Worm (Caenorhabditis elegans) whole organism, L4 larva: Measurements from ENCODE around the gene fbxa-199.
A peak's percentile ranks its signal among the peaks of the same experiment; 100 is the strongest.

Source experiments
- D1046.2 ChIP-seq: fragments of 200-800 bp; sonication (Bioruptor generic); IDR thresholded peaks from 2 replicates; pipeline ENCODE4 v1.3.6; 2022; ENCODE audit warnings: missing genetic modification characterization, missing compliant biosample characterization
- R02D3.7 ChIP-seq: fragments of 150-350 bp; sonication (generic microtip); optimal IDR thresholded peaks from 3 replicates; lab custom pipeline; 2014; ENCODE audit warnings: missing biosample characterization, missing genetic modification characterization
- T20F7.1 ChIP-seq: fragments of 200-800 bp; sonication (Bioruptor generic); optimal IDR thresholded peaks from 2 replicates; lab custom pipeline; 2018; ENCODE audit warnings: mild to moderate bottlenecking, missing genetic modification characterization, missing compliant biosample characterization
- aha-1 ChIP-seq: fragments of 150-350 bp; peaks from one replicate; lab custom pipeline; 2014; ENCODE audit warnings: missing biosample characterization, missing genetic modification characterization
- aly-2 ChIP-seq: sonication (generic microtip); optimal IDR thresholded peaks from 2 replicates; lab custom pipeline; 2018; ENCODE audit warnings: missing biosample characterization, missing genetic modification characterization
- ama-1 ChIP-seq: fragments of 150-350 bp; optimal IDR thresholded peaks from 2 replicates; lab custom pipeline; 2014; ENCODE audit warnings: inconsistent platforms, mixed read lengths
- arid-1 ChIP-seq: fragments of 200-800 bp; sonication (Bioruptor generic); conservative IDR thresholded peaks from 2 replicates; pipeline ENCODE4 v1.3.6; 2022; ENCODE audit warnings: missing genetic modification reagents, missing genetic modification characterization, missing compliant biosample characterization
- ceh-44 ChIP-seq: fragments of 200-800 bp; sonication (Bioruptor generic); IDR thresholded peaks from 2 replicates; pipeline ENCODE4 v1.3.6; 2022; ENCODE audit warnings: missing genetic modification reagents, missing genetic modification characterization, missing compliant biosample characterization
- daf-16 ChIP-seq, 3 experiments: sonication (generic microtip); optimal IDR thresholded peaks; 2 replicates each; lab custom pipeline; 2016 to 2017; ENCODE audit warnings: missing genetic modification characterization in 3 of 3, missing genetic modification reagents in 3 of 3, mild to moderate bottlenecking in 2 of 3, missing compliant biosample characterization in 2 of 3, missing biosample characterization in 1 of 3, moderate library complexity in 1 of 3
- dmd-6 ChIP-seq: fragments of 200-800 bp; sonication (Bioruptor generic); IDR thresholded peaks from 2 replicates; pipeline ENCODE4 v1.3.6; 2022; ENCODE audit warnings: missing genetic modification reagents, missing genetic modification characterization, missing compliant biosample characterization
- dmd-8 ChIP-seq: fragments of 200-800 bp; sonication (Bioruptor generic); IDR thresholded peaks from 2 replicates; pipeline ENCODE4 v1.3.6; 2022; ENCODE audit warnings: missing genetic modification characterization, missing compliant biosample characterization
- dpl-1 ChIP-seq: fragments of 150-350 bp; optimal IDR thresholded peaks from 2 replicates; lab custom pipeline; 2014; ENCODE audit warnings: missing biosample characterization, missing genetic modification reagents, missing genetic modification characterization
- duxl-1 ChIP-seq: sonication (generic microtip); optimal IDR thresholded peaks from 2 replicates; lab custom pipeline; 2016; ENCODE audit warnings: mild to moderate bottlenecking, missing genetic modification characterization, moderate library complexity, missing compliant biosample characterization; ENCODE audit not compliant: poor library complexity
- dve-1 ChIP-seq: sonication (generic microtip); optimal IDR thresholded peaks from 2 replicates; lab custom pipeline; 2017; ENCODE audit warnings: antibody characterized with exemption, mild to moderate bottlenecking, missing genetic modification characterization, missing compliant biosample characterization; ENCODE audit not compliant: insufficient read depth
- egl-27 ChIP-seq: sonication (generic microtip); optimal IDR thresholded peaks from 3 replicates; lab custom pipeline; 2017; ENCODE audit warnings: missing biosample characterization, missing genetic modification reagents, missing genetic modification characterization
- egl-43 ChIP-seq: fragments of 200-800 bp; sonication (Bioruptor generic); IDR thresholded peaks from 2 replicates; pipeline ENCODE4 v1.3.6; 2022; ENCODE audit warnings: missing genetic modification reagents, missing genetic modification characterization, missing compliant biosample characterization
- fos-1 ChIP-seq: fragments of 150-350 bp; optimal IDR thresholded peaks from 2 replicates; lab custom pipeline; 2014; ENCODE audit warnings: missing biosample characterization, missing genetic modification characterization
- hif-1 ChIP-seq, 2 experiments: sonication (generic microtip); optimal IDR thresholded peaks; 2 replicates each; lab custom pipeline; 2016 to 2017; ENCODE audit warnings: missing compliant biosample characterization in 2 of 2, missing genetic modification characterization in 2 of 2, missing genetic modification reagents in 2 of 2, missing genotype in 2 of 2, mild to moderate bottlenecking in 1 of 2
- hlh-11 ChIP-seq: fragments of 200-800 bp; sonication (Bioruptor generic); optimal IDR thresholded peaks from 2 replicates; lab custom pipeline; 2018; ENCODE audit warnings: mild to moderate bottlenecking, missing genetic modification characterization, missing compliant biosample characterization
- hlh-30 ChIP-seq: sonication (generic microtip); optimal IDR thresholded peaks from 2 replicates; lab custom pipeline; 2017; ENCODE audit warnings: antibody characterized with exemption, mild to moderate bottlenecking, missing genetic modification characterization, missing compliant biosample characterization; ENCODE audit not compliant: insufficient read depth
- hmg-1.1 ChIP-seq: fragments of 200-800 bp; sonication (Bioruptor generic); IDR thresholded peaks from 2 replicates; pipeline ENCODE4 v1.3.6; 2022; ENCODE audit warnings: missing genetic modification reagents, missing genetic modification characterization, missing compliant biosample characterization
- jun-1 ChIP-seq: fragments of 150-350 bp; optimal IDR thresholded peaks from 2 replicates; lab custom pipeline; 2014; ENCODE audit warnings: missing biosample characterization, missing genetic modification reagents, missing genetic modification characterization
- lim-7 ChIP-seq: fragments of 200-800 bp; sonication (Bioruptor generic); IDR thresholded peaks from 2 replicates; pipeline ENCODE4 v1.3.6; 2022; ENCODE audit warnings: missing genetic modification characterization, missing compliant biosample characterization
- lin-29 ChIP-seq: fragments of 200-800 bp; sonication (Bioruptor generic); IDR thresholded peaks from 2 replicates; pipeline ENCODE4 v1.3.6; 2022; ENCODE audit warnings: missing genetic modification reagents, missing genetic modification characterization, missing compliant biosample characterization
- lin-38 ChIP-seq: fragments of 200-800 bp; sonication (Bioruptor generic); IDR thresholded peaks from 2 replicates; pipeline ENCODE4 v1.3.6; 2022; ENCODE audit warnings: missing genetic modification reagents, missing genetic modification characterization, missing compliant biosample characterization
- lir-3 ChIP-seq: sonication (generic microtip); optimal IDR thresholded peaks from 2 replicates; lab custom pipeline; 2016; ENCODE audit warnings: mild to moderate bottlenecking, missing genetic modification characterization, missing compliant biosample characterization
- madf-5 ChIP-seq, 2 experiments: fragments of 200-800 bp; sonication (Bioruptor generic); IDR thresholded peaks; 2 replicates each; pipeline ENCODE4 v1.3.6; 2022; ENCODE audit warnings: missing compliant biosample characterization in 2 of 2, missing genetic modification characterization in 2 of 2
- madf-9 ChIP-seq: fragments of 200-800 bp; sonication (Bioruptor generic); conservative IDR thresholded peaks from 2 replicates; pipeline ENCODE4 v1.3.6; 2022; ENCODE audit warnings: missing genetic modification reagents, missing genetic modification characterization, missing compliant biosample characterization
- mdl-1 ChIP-seq, 2 experiments: fragments of 150-350 bp in 1 of 2; sonication (generic microtip) in 1 of 2; optimal IDR thresholded peaks; 2 replicates each; lab custom pipeline; 2014 to 2017; ENCODE audit warnings: missing biosample characterization in 2 of 2, missing genetic modification characterization in 2 of 2
- mes-2 ChIP-seq: sonication (generic microtip); optimal IDR thresholded peaks from 2 replicates; lab custom pipeline; 2016; ENCODE audit warnings: missing genotype, mild to moderate bottlenecking, missing genetic modification characterization, missing compliant biosample characterization; ENCODE audit not compliant: poor library complexity, severe bottlenecking
- mxl-3 ChIP-seq: fragments of 200-800 bp; sonication (Bioruptor generic); optimal IDR thresholded peaks from 2 replicates; lab custom pipeline; 2018; ENCODE audit warnings: mild to moderate bottlenecking, missing genetic modification characterization, missing compliant biosample characterization
- nhr-237 ChIP-seq: sonication (generic microtip); optimal IDR thresholded peaks from 2 replicates; lab custom pipeline; 2017; ENCODE audit warnings: missing biosample characterization, missing genetic modification characterization
- nhr-25 ChIP-seq: sonication (generic microtip); optimal IDR thresholded peaks from 2 replicates; lab custom pipeline; 2017; ENCODE audit warnings: missing genetic modification characterization, mild to moderate bottlenecking, missing compliant biosample characterization, antibody characterized with exemption, moderate library complexity, borderline replicate concordance; ENCODE audit not compliant: insufficient read depth
- nhr-28 ChIP-seq: fragments of 150-350 bp; optimal IDR thresholded peaks from 2 replicates; lab custom pipeline; 2014; ENCODE audit warnings: missing biosample characterization, missing genetic modification characterization
- nhr-42 ChIP-seq: fragments of 200-800 bp; sonication (Bioruptor generic); IDR thresholded peaks from 2 replicates; pipeline ENCODE4 v1.3.6; 2022; ENCODE audit warnings: missing genetic modification characterization, missing compliant biosample characterization
- nhr-48 ChIP-seq: sonication (generic microtip); optimal IDR thresholded peaks from 2 replicates; lab custom pipeline; 2016; ENCODE audit warnings: mild to moderate bottlenecking, missing genetic modification characterization, missing compliant biosample characterization
- nhr-77 ChIP-seq: fragments of 150-350 bp; optimal IDR thresholded peaks from 2 replicates; lab custom pipeline; 2014; ENCODE audit warnings: missing biosample characterization, missing genetic modification characterization
- pha-4 ChIP-seq, 2 experiments: fragments of 150-350 bp in 1 of 2; fragments of 200-800 bp in 1 of 2; sonication (Bioruptor generic) in 1 of 2; IDR thresholded peaks in 1 of 2; optimal IDR thresholded peaks in 1 of 2; 2 replicates each; pipeline versions ENCODE4 v1.3.6 to Lab custom; 2014 to 2022; ENCODE audit warnings: missing genetic modification characterization in 2 of 2, missing genetic modification reagents in 2 of 2, missing biosample characterization in 1 of 2, missing compliant biosample characterization in 1 of 2
- pqm-1 ChIP-seq: sonication (generic microtip); optimal IDR thresholded peaks from 2 replicates; lab custom pipeline; 2017; ENCODE audit warnings: missing biosample characterization, missing genetic modification characterization
- sdz-12 ChIP-seq: fragments of 200-800 bp; sonication (Bioruptor generic); optimal IDR thresholded peaks from 2 replicates; lab custom pipeline; 2018; ENCODE audit warnings: mild to moderate bottlenecking, missing genetic modification characterization, missing compliant biosample characterization
- set-16 ChIP-seq: fragments of 200-800 bp; sonication (Bioruptor generic); IDR thresholded peaks from 2 replicates; pipeline ENCODE4 v1.3.6; 2022; ENCODE audit warnings: missing genetic modification reagents, missing genetic modification characterization, missing compliant biosample characterization
- spr-1 ChIP-seq: sonication (generic microtip); optimal IDR thresholded peaks from 2 replicates; lab custom pipeline; 2016; ENCODE audit warnings: mild to moderate bottlenecking, missing genetic modification characterization, missing compliant biosample characterization
- spr-3 ChIP-seq: fragments of 200-800 bp; sonication (Bioruptor generic); optimal IDR thresholded peaks from 2 replicates; lab custom pipeline; 2018; ENCODE audit warnings: mild to moderate bottlenecking, missing genetic modification characterization, missing compliant biosample characterization
- tag-97 ChIP-seq: fragments of 200-800 bp; sonication (Bioruptor generic); IDR thresholded peaks from 2 replicates; pipeline ENCODE4 v1.3.6; 2022; ENCODE audit warnings: missing genetic modification characterization, missing compliant biosample characterization
- unc-130 ChIP-seq: sonication (generic microtip); optimal IDR thresholded peaks from 2 replicates; lab custom pipeline; 2016; ENCODE audit warnings: missing genetic modification reagents, missing genetic modification characterization, missing compliant biosample characterization
- zip-11 ChIP-seq: fragments of 200-800 bp; sonication (Bioruptor generic); IDR thresholded peaks from 2 replicates; pipeline ENCODE4 v1.3.6; 2022; ENCODE audit warnings: missing genetic modification characterization, missing compliant biosample characterization

The fbxa-199 gene

DNA sequence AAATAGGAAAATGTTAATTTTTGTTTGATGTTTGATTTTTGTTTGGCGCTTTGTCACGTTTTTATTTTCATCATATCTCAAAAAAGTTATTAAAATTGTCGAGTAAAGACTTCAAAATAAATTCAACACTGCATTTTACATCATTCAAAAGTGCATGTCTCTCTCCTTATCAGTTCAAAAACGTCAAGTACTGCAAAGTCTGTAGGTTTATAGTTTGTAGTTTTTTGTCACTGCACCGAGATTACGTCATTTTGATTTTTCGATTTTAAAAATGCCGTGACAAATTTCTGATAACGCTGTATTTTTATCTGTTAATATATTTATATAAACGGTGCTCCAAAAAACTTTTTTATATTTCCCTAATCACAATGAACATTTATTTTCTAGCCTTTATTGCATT is 44.0 kb downstream of the fbxa-199 start, which contains the start of gene C29F3.7 (continued):
- TF ChIP-seq hlh-11 (tag; lab: Kevin White, UChicago) (peak; percentile 85), lim-7 (GFP tag; lab: Robert Waterston, UW) (no peak), madf-9 (GFP tag; lab: Robert Waterston, UW) (no peak), aly-2 (no peak), tag-97 (GFP tag; lab: Robert Waterston, UW) (no peak), duxl-1 (no peak), nhr-237 (no peak), unc-130 (GFP tag; lab: Kevin White, UChicago) (no peak), mxl-3 (GFP tag; lab: Kevin White, UChicago) (no peak), egl-43 (no peak), D1046.2 (GFP tag; lab: Robert Waterston, UW) (no peak), aha-1 (no peak), dpl-1 (no peak), nhr-48 (tag; lab: Kevin White, UChicago) (peak; percentile 91), nhr-28 (peak; percentile 98), dmd-8 (GFP tag; lab: Robert Waterston, UW) (no peak), mes-2 (tag; lab: Kevin White, UChicago) (no peak), pha-4 (GFP tag; IDR thresholded peaks at IDR 0.05; lab: Robert Waterston, UW) (no peak), pha-4 (tag; optimal IDR thresholded peaks at IDR 0.05; lab: Kevin White, UChicago) (no peak), nhr-42 (GFP tag; lab: Robert Waterston, UW) (no peak), set-16 (GFP tag; lab: Robert Waterston, UW) (no peak), fos-1 (tag; lab: Kevin White, UChicago) (no peak), hif-1 (tag; optimal IDR thresholded peaks at IDR 0.05; lab: Kevin White, UChicago) (peak in 1 of 2 experiments; percentile 58), nhr-77 (peak; percentile 86), dmd-6 (peak; percentile 99), dve-1 (tag; lab: Kevin White, UChicago) (peak; percentile 95), pqm-1 (tag; lab: Kevin White, UChicago) (peak; percentile 72), spr-1 (tag; lab: Kevin White, UChicago) (no peak), lin-38 (GFP tag; lab: Robert Waterston, UW) (no peak), zip-11 (no peak), jun-1 (tag; lab: Kevin White, UChicago) (no peak), sdz-12 (GFP tag; lab: Kevin White, UChicago) (no peak), ceh-44 (no peak), madf-5 (GFP tag; IDR thresholded peaks at IDR 0.05; lab: Robert Waterston, UW) (no peak), egl-27 (tag; lab: Kevin White, UChicago) (no peak), lir-3 (tag; lab: Kevin White, UChicago) (no peak), mdl-1 (tag; optimal IDR thresholded peaks at IDR 0.05; lab: Kevin White, UChicago) (peak in 1 of 2 experiments; percentile 77), nhr-25 (tag; lab: Kevin White, UChicago) (no peak), arid-1 (GFP tag; lab: Robert Waterston, UW) (no peak), daf-16 (GFP tag; optimal IDR thresholded peaks at IDR 0.05; lab: Kevin White, UChicago) (no peak), daf-16 (tag; optimal IDR thresholded peaks at IDR 0.05; lab: Kevin White, UChicago) (peak; percentile 96), T20F7.1 (GFP tag; lab: Kevin White, UChicago) (peak; percentile 68), R02D3.7 (tag; lab: Kevin White, UChicago) (no peak), ama-1 (lab: Kevin White, UChicago) (no peak), hmg-1.1 (GFP tag; lab: Robert Waterston, UW) (no peak), hlh-30 (tag; lab: Kevin White, UChicago) (no peak), lin-29 (GFP tag; lab: Robert Waterston, UW) (no peak), spr-3 (GFP tag; lab: Kevin White, UChicago) (no peak)
